Worm (Caenorhabditis elegans): Measurements from ENCODE around the gene T09A12.1.

T09A12.1 gene

ce11 chrIV:8211747-8212146, 32.5 kb upstream of the T09A12.1 start, which contains the start of gene C07G1.7:
C07G1.7 (minus strand) TSS chrIV:8211847.
- TF ChIP-seq ceh-20 (GFP tag; IDR thresholded peaks at IDR 0.05) (no peak), mep-1 (tag; optimal IDR thresholded peaks at IDR 0.05) (no peak), rbr-2 (tag; optimal IDR thresholded peaks at IDR 0.05) (no peak), nhr-25 (tag; optimal IDR thresholded peaks at IDR 0.05; ENCODE audit: borderline replicate concordance, insufficient read depth) (no peak), T20F7.1 (GFP tag; optimal IDR thresholded peaks at IDR 0.05) (no peak), nhr-237 (tag; optimal IDR thresholded peaks at IDR 0.05) (no peak), mxl-2 (GFP tag; conservative IDR thresholded peaks at IDR 0.05) (no peak), dmd-8 (GFP tag; IDR thresholded peaks at IDR 0.05) (no peak), nhr-77 (tag; optimal IDR thresholded peaks at IDR 0.05) (no peak), lin-38 (GFP tag; IDR thresholded peaks at IDR 0.05) (no peak), Y75B8A.6 (GFP tag; IDR thresholded peaks at IDR 0.05) (no peak), nhr-48 (tag; optimal IDR thresholded peaks at IDR 0.05) (no peak), hmg-1.1 (GFP tag; IDR thresholded peaks at IDR 0.05) (no peak), pqm-1 (tag; optimal IDR thresholded peaks at IDR 0.05) (no peak), daf-8 (GFP tag; IDR thresholded peaks at IDR 0.05) (no peak), ces-1 (GFP tag; optimal IDR thresholded peaks at IDR 0.05) (no peak), nhr-6 (tag; optimal IDR thresholded peaks at IDR 0.05) (no peak), madf-5 (GFP tag; IDR thresholded peaks at IDR 0.05) (no peak), nhr-102 (tag; optimal IDR thresholded peaks at IDR 0.05) (no peak)

- TF ChIP-seq daf-19 (GFP tag; conservative IDR thresholded peaks at IDR 0.05), result no peak
- TF ChIP-seq daf-12 (tag; optimal IDR thresholded peaks at IDR 0.05), result no peak
- no peak for TF ChIP-seq dmd-6 (GFP tag; IDR thresholded peaks at IDR 0.05)
- TF ChIP-seq ZK337.2 (GFP tag; IDR thresholded peaks at IDR 0.05), result no peak
- TF ChIP-seq nhr-77 (tag; optimal IDR thresholded peaks at IDR 0.05), result no peak
- no peak for TF ChIP-seq php-3 (GFP tag; IDR thresholded peaks at IDR 0.05)
- TF ChIP-seq madf-9 (GFP tag; conservative IDR thresholded peaks at IDR 0.05), result no peak
- TF ChIP-seq zip-2 (tag; optimal IDR thresholded peaks at IDR 0.05), result no peak
- TF ChIP-seq lin-1 (GFP tag; IDR thresholded peaks at IDR 0.05), result no peak
- no peak for TF ChIP-seq spr-1 (tag; optimal IDR thresholded peaks at IDR 0.05)
- no peak for TF ChIP-seq skn-1 (tag; optimal IDR thresholded peaks at IDR 0.05)
- no peak for TF ChIP-seq attf-4 (tag; optimal IDR thresholded peaks at IDR 0.05)
- TF ChIP-seq F44E2.7 (GFP tag; IDR thresholded peaks at IDR 0.05), result no peak
- TF ChIP-seq ZK546.5 (tag; optimal IDR thresholded peaks at IDR 0.05), result no peak
These were observed 24.2 kb upstream of the T09A12.1 start, which contains the start of gene ocr-2 for ce11 chrIV:8219987-8220386. ocr-2 (minus strand) TSS chrIV:8220087.

ce11 chrIV:8221946-8222345, 22.3 kb upstream of the T09A12.1 start, which contains the start of gene gpx-6:
gpx-6 (plus strand) TSS chrIV:8222202.
- TF ChIP-seq nhr-28 (tag; optimal IDR thresholded peaks at IDR 0.05) (peak; percentile 55), daf-16 (GFP tag; optimal IDR thresholded peaks at IDR 0.05) (no peak), daf-16 (tag; optimal IDR thresholded peaks at IDR 0.05) (peak; percentile 86), lir-3 (tag; optimal IDR thresholded peaks at IDR 0.05) (no peak), nhr-11 (tag; optimal IDR thresholded peaks at IDR 0.05) (no peak), mxl-2 (GFP tag; conservative IDR thresholded peaks at IDR 0.05) (no peak), unc-130 (GFP tag; optimal IDR thresholded peaks at IDR 0.05) (no peak), mdl-1 (tag; optimal IDR thresholded peaks at IDR 0.05) (peak in 1 of 2 experiments; percentile 48), ceh-44 (GFP tag; IDR thresholded peaks at IDR 0.05) (no peak)
